Worm (Caenorhabditis elegans): ENCODE measurements around the gene mif-2.

DNA sequence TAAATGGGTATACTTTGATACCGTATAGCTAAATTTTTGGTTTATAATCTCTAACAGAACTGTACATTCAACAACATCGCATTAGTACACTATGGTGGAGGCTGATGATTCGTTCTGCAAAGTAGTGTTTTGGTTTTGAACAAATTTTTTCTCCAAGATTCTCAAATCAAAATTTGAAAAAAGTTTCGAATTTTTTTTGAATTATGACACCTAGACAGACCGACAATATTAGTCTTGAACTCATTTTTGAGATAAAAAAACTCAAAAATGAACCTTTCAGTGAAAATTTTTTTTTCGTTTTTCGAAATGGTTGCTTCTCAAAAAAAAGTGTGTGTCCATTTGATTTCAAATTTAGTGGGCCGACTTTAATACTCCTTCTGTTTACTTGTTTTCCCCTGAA, 32.8 kb downstream of the mif-2 start:
- no peak for TF ChIP-seq ceh-48 (tag; optimal IDR thresholded peaks at IDR 0.05)
- TF ChIP-seq pha-4 (tag; optimal IDR thresholded peaks at IDR 0.05): no peak
